Worm (Caenorhabditis elegans) whole organism, early embryonic: ENCODE data around the gene str-146.

ENCODE experiments used
- B0310.2 ChIP-seq: sonication (generic microtip); optimal IDR thresholded peaks from 2 replicates; lab custom pipeline; 2016; ENCODE audit warnings: mild to moderate bottlenecking, missing genetic modification characterization, missing compliant biosample characterization
- F13C5.2 ChIP-seq: sonication (generic microtip); optimal IDR thresholded peaks from 2 replicates; lab custom pipeline; 2017; ENCODE audit warnings: mild to moderate bottlenecking, missing genetic modification characterization, inconsistent platforms, missing compliant biosample characterization
- aly-1 ChIP-seq: sonication (generic microtip); optimal IDR thresholded peaks from 2 replicates; lab custom pipeline; 2016; ENCODE audit warnings: missing genetic modification characterization, missing compliant biosample characterization
- ama-1 ChIP-seq: fragments of 150-350 bp; optimal IDR thresholded peaks from 2 replicates; lab custom pipeline; 2014
- ceh-13 ChIP-seq: fragments of 200-800 bp; sonication (Bioruptor generic); optimal IDR thresholded peaks from 2 replicates; lab custom pipeline; 2018; ENCODE audit warnings: mild to moderate bottlenecking, missing genetic modification characterization, missing compliant biosample characterization
- ceh-36 ChIP-seq: sonication (generic microtip); optimal IDR thresholded peaks from 2 replicates; lab custom pipeline; 2016; ENCODE audit warnings: missing genetic modification characterization, inconsistent platforms, missing compliant biosample characterization
- ets-7 ChIP-seq: sonication (generic microtip); optimal IDR thresholded peaks from 2 replicates; lab custom pipeline; 2016; ENCODE audit warnings: missing genotype, missing genetic modification characterization, missing compliant biosample characterization
- flt-1 ChIP-seq: fragments of 200-800 bp; sonication (Bioruptor generic); IDR thresholded peaks from 2 replicates; pipeline ENCODE4 v1.3.6; 2022; ENCODE audit warnings: missing genetic modification characterization, missing compliant biosample characterization
- hmbx-1 ChIP-seq: sonication (generic microtip); optimal IDR thresholded peaks from 2 replicates; lab custom pipeline; 2016; ENCODE audit warnings: mild to moderate bottlenecking, missing genetic modification characterization, missing compliant biosample characterization
- hmg-4 ChIP-seq: fragments of 200-800 bp; sonication (Bioruptor generic); optimal IDR thresholded peaks from 2 replicates; lab custom pipeline; 2018; ENCODE audit warnings: mild to moderate bottlenecking, missing genetic modification characterization, missing compliant biosample characterization
- hnd-1 ChIP-seq: sonication (generic microtip); optimal IDR thresholded peaks from 2 replicates; lab custom pipeline; 2016; ENCODE audit warnings: missing genetic modification characterization, missing compliant biosample characterization
- pes-1 ChIP-seq: fragments of 200-800 bp; sonication (Bioruptor generic); IDR thresholded peaks from 2 replicates; pipeline ENCODE4 v1.3.6; 2022; ENCODE audit warnings: missing genetic modification reagents, missing genetic modification characterization, missing compliant biosample characterization
- scrt-1 ChIP-seq: fragments of 200-800 bp; sonication (Bioruptor generic); IDR thresholded peaks from 2 replicates; pipeline ENCODE4 v1.3.6; 2022; ENCODE audit warnings: missing genetic modification characterization, missing compliant biosample characterization
- sea-1 ChIP-seq: fragments of 200-800 bp; sonication (Bioruptor generic); conservative IDR thresholded peaks from 2 replicates; pipeline ENCODE4 v1.3.6; 2022; ENCODE audit warnings: missing genetic modification characterization, missing compliant biosample characterization
- tbx-11 ChIP-seq: fragments of 200-800 bp; sonication (Bioruptor generic); IDR thresholded peaks from 2 replicates; pipeline ENCODE4 v1.3.6; 2022; ENCODE audit warnings: missing genetic modification characterization, missing compliant biosample characterization
- tbx-37 ChIP-seq: fragments of 200-800 bp; sonication (Bioruptor generic); conservative IDR thresholded peaks from 2 replicates; pipeline ENCODE4 v1.3.6; 2022; ENCODE audit warnings: missing genetic modification reagents, missing genetic modification characterization, missing compliant biosample characterization
- tra-4 ChIP-seq: sonication (generic microtip); optimal IDR thresholded peaks from 2 replicates; lab custom pipeline; 2017; ENCODE audit warnings: missing genetic modification characterization, missing compliant biosample characterization

str-146 gene

DNA sequence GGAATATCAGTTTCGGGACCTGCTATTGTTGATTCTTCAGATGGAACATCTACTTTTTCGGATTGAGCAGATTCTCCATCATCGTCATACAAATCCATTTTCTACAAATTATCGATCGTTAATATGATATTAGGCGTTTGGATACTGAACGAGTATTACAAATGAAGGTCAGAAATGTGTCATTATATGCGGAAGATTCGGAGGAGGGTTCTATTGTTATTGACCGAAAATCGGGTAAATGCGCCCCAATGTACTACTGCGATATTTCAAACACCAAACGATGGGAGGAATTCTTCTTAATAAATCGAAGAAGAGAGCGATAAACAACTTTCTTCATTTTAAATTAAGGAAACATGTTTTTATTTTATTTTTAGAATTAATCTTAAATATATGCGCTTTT lies 34.0 kb upstream of the str-146 start, which contains the start of gene spr-1:
spr-1 (minus strand) TSS at position 101 of the 400 bp plus-strand sequence.
- TF ChIP-seq sea-1 (GFP tag; lab: Robert Waterston, UW) (no peak), scrt-1 (GFP tag; lab: Robert Waterston, UW) (no peak), pes-1 (GFP tag; lab: Robert Waterston, UW) (no peak), ceh-13 (no peak), tbx-11 (GFP tag; lab: Robert Waterston, UW) (no peak), hnd-1 (tag; lab: Kevin White, UChicago) (no peak), ets-7 (tag; lab: Kevin White, UChicago) (no peak), tra-4 (tag; lab: Kevin White, UChicago) (no peak)

- no peak for TF ChIP-seq hmbx-1 (tag; lab: Kevin White, UChicago)
- TF ChIP-seq ceh-13, result no peak
- TF ChIP-seq flt-1 (GFP tag; lab: Robert Waterston, UW), result no peak
- no peak for TF ChIP-seq pes-1 (GFP tag; lab: Robert Waterston, UW)
- no peak for TF ChIP-seq B0310.2 (tag; lab: Kevin White, UChicago)
- no peak for TF ChIP-seq hnd-1 (tag; lab: Kevin White, UChicago)
- no peak for TF ChIP-seq tbx-11 (GFP tag; lab: Robert Waterston, UW)
- no peak for TF ChIP-seq tbx-37 (GFP tag; lab: Robert Waterston, UW)
Measured at ce11 chrV:8123384-8123783, 28.1 kb upstream of the str-146 start, which contains the start of gene D1014.5. D1014.5 (plus strand) TSS chrV:8123684.

DNA sequence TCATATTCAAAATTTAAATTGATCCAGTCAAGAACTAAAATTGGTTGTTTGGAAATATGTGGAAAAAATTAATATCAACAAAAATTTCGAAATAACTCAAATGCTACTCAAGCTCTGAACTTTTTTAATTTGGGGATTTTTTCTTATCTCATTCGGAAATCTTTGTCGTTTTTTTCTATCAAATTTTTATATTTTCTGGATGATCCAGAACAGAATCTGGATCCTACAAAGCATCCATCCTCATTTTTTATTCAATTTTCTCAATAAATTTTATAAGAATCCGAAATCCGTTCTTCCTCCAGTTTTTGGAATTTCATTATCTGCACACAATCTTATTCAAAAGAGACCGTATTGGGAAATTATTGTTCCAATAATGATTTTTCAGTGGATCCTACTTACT lies 25.6 kb upstream of the str-146 start, which contains the start of gene D1014.6:
D1014.6 (plus strand) TSS at position 301 of the 400 bp plus-strand sequence.
- no peak for TF ChIP-seq ceh-13
- no peak for TF ChIP-seq hmg-4
- no peak for TF ChIP-seq hmbx-1 (tag; lab: Kevin White, UChicago)
- no peak for TF ChIP-seq tra-4 (tag; lab: Kevin White, UChicago)
- no peak for TF ChIP-seq aly-1 (tag; lab: Kevin White, UChicago)

DNA sequence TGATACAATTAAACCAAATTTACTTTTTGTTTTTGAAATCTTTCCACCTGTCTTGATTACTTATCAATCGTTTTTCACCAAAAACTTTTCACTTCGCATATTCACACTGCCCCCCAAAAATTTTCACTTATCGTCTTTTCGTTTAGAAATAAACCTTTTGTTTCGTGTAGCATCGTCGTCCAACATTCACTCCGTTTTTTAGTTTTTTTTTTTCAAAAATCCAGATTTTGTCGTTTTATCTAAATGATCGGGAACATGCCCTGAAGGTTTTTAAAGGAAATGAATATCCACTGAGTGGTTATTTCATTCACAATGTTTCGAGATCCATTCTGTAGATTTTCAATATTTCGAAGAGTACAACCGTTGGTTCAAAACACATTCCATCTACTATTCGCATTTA lies 22.7 kb upstream of the str-146 start, which contains the start of gene D1014.7:
D1014.7 (plus strand) TSS at position 301 of the 400 bp plus-strand sequence.
- TF ChIP-seq ceh-36 (tag; lab: Kevin White, UChicago) (no peak), ets-7 (tag; lab: Kevin White, UChicago) (no peak), aly-1 (tag; lab: Kevin White, UChicago) (no peak), scrt-1 (GFP tag; lab: Robert Waterston, UW) (no peak), tbx-37 (GFP tag; lab: Robert Waterston, UW) (no peak), B0310.2 (tag; lab: Kevin White, UChicago) (no peak), ama-1 (lab: Kevin White, UChicago) (no peak), hnd-1 (tag; lab: Kevin White, UChicago) (no peak)

DNA sequence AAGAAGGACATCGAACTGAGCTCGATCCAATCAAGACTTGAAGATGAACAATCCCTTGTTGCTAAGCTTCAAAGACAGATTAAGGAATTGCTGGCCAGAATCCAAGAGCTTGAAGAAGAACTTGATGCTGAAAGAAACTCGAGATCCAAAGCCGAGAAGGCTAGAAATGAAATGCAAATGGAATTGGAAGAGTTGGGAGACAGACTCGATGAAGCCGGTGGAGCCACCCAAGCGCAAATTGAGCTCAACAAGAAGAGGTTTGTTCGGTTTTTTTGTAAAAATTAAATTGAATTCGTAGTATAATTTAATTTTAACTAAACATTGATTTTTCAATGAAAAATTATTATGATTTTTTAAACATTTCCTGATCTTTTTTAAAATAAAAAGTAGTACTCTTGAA lies 19.3 kb upstream of the str-146 start:
- TF ChIP-seq ets-7 (tag; lab: Kevin White, UChicago), result no peak
- no peak for TF ChIP-seq tbx-37 (GFP tag; lab: Robert Waterston, UW)
- no peak for TF ChIP-seq ceh-13
- TF ChIP-seq sea-1 (GFP tag; lab: Robert Waterston, UW), result no peak
- TF ChIP-seq pes-1 (GFP tag; lab: Robert Waterston, UW), result no peak
- TF ChIP-seq tra-4 (tag; lab: Kevin White, UChicago), result no peak
- TF ChIP-seq flt-1 (GFP tag; lab: Robert Waterston, UW), result no peak
- TF ChIP-seq scrt-1 (GFP tag; lab: Robert Waterston, UW), result no peak
- no peak for TF ChIP-seq tbx-11 (GFP tag; lab: Robert Waterston, UW)
- no peak for TF ChIP-seq ceh-36 (tag; lab: Kevin White, UChicago)
- TF ChIP-seq hnd-1 (tag; lab: Kevin White, UChicago), result no peak

- TF ChIP-seq tbx-37 (GFP tag; lab: Robert Waterston, UW), result no peak
- TF ChIP-seq ama-1 (lab: Kevin White, UChicago), result no peak
- TF ChIP-seq pes-1 (GFP tag; lab: Robert Waterston, UW), result no peak
- no peak for TF ChIP-seq ceh-36 (tag; lab: Kevin White, UChicago)
Measured at ce11 chrV:8110816-8111215, 15.5 kb upstream of the str-146 start.

ce11 chrV:8108670-8109069 lies 13.4 kb upstream of the str-146 start, which contains the start of gene myo-5:
myo-5 (plus strand) TSS chrV:8108970.
- TF ChIP-seq hmbx-1 (tag; lab: Kevin White, UChicago), result no peak
- TF ChIP-seq scrt-1 (GFP tag; lab: Robert Waterston, UW), result no peak
- no peak for TF ChIP-seq F13C5.2 (tag; lab: Kevin White, UChicago)
- no peak for TF ChIP-seq hmg-4
- TF ChIP-seq pes-1 (GFP tag; lab: Robert Waterston, UW), result no peak

- TF ChIP-seq B0310.2 (tag; lab: Kevin White, UChicago) (no peak), hmbx-1 (tag; lab: Kevin White, UChicago) (no peak), hmg-4 (no peak), tbx-11 (GFP tag; lab: Robert Waterston, UW) (no peak), ceh-36 (tag; lab: Kevin White, UChicago) (no peak), tbx-37 (GFP tag; lab: Robert Waterston, UW) (no peak), sea-1 (GFP tag; lab: Robert Waterston, UW) (no peak), flt-1 (GFP tag; lab: Robert Waterston, UW) (no peak), aly-1 (tag; lab: Kevin White, UChicago) (no peak), F13C5.2 (tag; lab: Kevin White, UChicago) (no peak), scrt-1 (GFP tag; lab: Robert Waterston, UW) (no peak), ceh-13 (no peak), ets-7 (tag; lab: Kevin White, UChicago) (no peak), ama-1 (lab: Kevin White, UChicago) (no peak), pes-1 (GFP tag; lab: Robert Waterston, UW) (no peak), hnd-1 (tag; lab: Kevin White, UChicago) (no peak), tra-4 (tag; lab: Kevin White, UChicago) (no peak)
Measured at ce11 chrV:8104473-8104872, 9.2 kb upstream of the str-146 start, which contains the start of gene srlf-16. srlf-16 (plus strand) TSS chrV:8104773.
